Fruit fly (Drosophila melanogaster): ENCODE results near the gene CG5149.

Gene CG5149

dm6 chr2L:7409602-7410001, 21.5 kb upstream of the CG5149 start, which contains the start of gene CG5181:
Gene CG5181, minus strand, starts transcription at chr2L:7409809.
- TF ChIP-seq pfk (GFP tag; optimal IDR thresholded peaks at IDR 0.05) (peak; percentile 50), fd102C (GFP tag; optimal IDR thresholded peaks at IDR 0.05) (no peak), tio (GFP tag; optimal IDR thresholded peaks at IDR 0.05) (no peak), CG9797 (GFP tag; optimal IDR thresholded peaks at IDR 0.05) (peak; percentile 49), MBD-R2 (GFP tag; IDR thresholded peaks at IDR 0.05) (peak; percentile 80), Gsc (GFP tag; IDR thresholded peaks at IDR 0.05) (no peak), CG14710 (tag; optimal IDR thresholded peaks at IDR 0.05) (peak; percentile 21), gfzf (GFP tag; optimal IDR thresholded peaks at IDR 0.05) (peak; percentile 63), CG13287 (GFP tag; IDR thresholded peaks at IDR 0.05; ENCODE audit: partially characterized antibody) (peak; percentile 32; the same call in 1 of the 2 replicates), row (GFP tag; IDR thresholded peaks at IDR 0.05) (peak; percentile 69), CG30020 (tag; optimal IDR thresholded peaks at IDR 0.05) (peak; percentile 37), CG2712 (tag; optimal IDR thresholded peaks at IDR 0.05) (peak; percentile 1), org-1 (GFP tag; optimal IDR thresholded peaks at IDR 0.05) (no peak), CG11504 (tag; optimal IDR thresholded peaks at IDR 0.05) (peak; percentile 32), CG4617 (GFP tag; optimal IDR thresholded peaks at IDR 0.05; ENCODE audit: borderline replicate concordance) (peak; percentile 34), trem (tag; optimal IDR thresholded peaks at IDR 0.05) (peak; percentile 35), Dp (GFP tag; optimal IDR thresholded peaks at IDR 0.05) (peak; percentile 18), yki (optimal IDR thresholded peaks at IDR 0.05) (no peak), MESR4 (GFP tag; optimal IDR thresholded peaks at IDR 0.05) (peak; percentile 25), onecut (GFP tag; IDR thresholded peaks at IDR 0.05) (no peak), pzg (GFP tag; optimal IDR thresholded peaks at IDR 0.05) (peak; percentile 46), stwl (tag; optimal IDR thresholded peaks at IDR 0.05) (peak; percentile 86), BEAF-32 (GFP tag; optimal IDR thresholded peaks at IDR 0.05) (peak; percentile 10)

DNA sequence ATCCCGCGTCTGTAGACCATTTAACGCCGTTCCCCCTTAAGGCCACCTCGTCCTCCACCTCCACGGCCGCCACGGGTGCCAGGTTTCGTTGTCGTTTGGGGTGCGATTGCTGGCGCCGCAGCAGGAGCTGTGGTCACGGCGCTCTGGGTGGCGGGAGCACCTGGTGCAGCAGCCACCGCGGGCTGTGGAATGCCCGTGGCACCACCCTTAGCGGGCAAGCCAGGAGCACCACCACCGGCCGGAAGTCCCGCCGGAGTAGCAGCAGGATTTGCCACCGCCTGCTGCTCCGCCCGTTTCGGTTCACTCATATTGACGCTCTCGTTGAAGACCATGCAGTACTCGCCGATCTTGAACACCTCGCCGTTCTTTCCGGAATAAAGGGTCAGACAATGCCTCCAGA, 21.0 kb upstream of the CG5149 start:
- TF ChIP-seq Bgb (GFP tag; IDR thresholded peaks at IDR 0.05; ENCODE audit: partially characterized antibody): 0 out of 2 replicates have a peak, but pooled peaks have one; percentile 9
- TF ChIP-seq Jarid2 (GFP tag; optimal IDR thresholded peaks at IDR 0.05): no peak
- peak; percentile 24; the same call in 1 of the 2 replicates for TF ChIP-seq CG11247 (GFP tag; IDR thresholded peaks at IDR 0.05)
- TF ChIP-seq danr (GFP tag; IDR thresholded peaks at IDR 0.05): no peak
- peak; percentile 12; the same call in 1 of the 2 replicates for TF ChIP-seq cas (GFP tag; IDR thresholded peaks at IDR 0.05)
- 0 out of 3 replicates have a peak, but pooled peaks have one; percentile 38 for TF ChIP-seq CG6791 (GFP tag; IDR thresholded peaks at IDR 0.05; ENCODE audit: partially characterized antibody)
- peak; percentile 18; the same call in 1 of the 3 replicates for TF ChIP-seq Dbx (GFP tag; IDR thresholded peaks at IDR 0.05)
- 0 out of 2 replicates have a peak, but pooled peaks have one; percentile 26 for TF ChIP-seq stc (GFP tag; IDR thresholded peaks at IDR 0.05)
- TF ChIP-seq chm (GFP tag; IDR thresholded peaks at IDR 0.05): peak; percentile 58; the same call in 1 of the 2 replicates
- 0 out of 2 replicates have a peak, but pooled peaks have one; percentile 29 for TF ChIP-seq ara (GFP tag; IDR thresholded peaks at IDR 0.05)
- 0 out of 3 replicates have a peak, but pooled peaks have one; percentile 18 for TF ChIP-seq knrl (GFP tag; IDR thresholded peaks at IDR 0.05; ENCODE audit: partially characterized antibody)
- TF ChIP-seq Med (GFP tag): peak; percentile 84
- no peak for TF ChIP-seq exex (tag; optimal IDR thresholded peaks at IDR 0.05)
- TF ChIP-seq prd (optimal IDR thresholded peaks at IDR 0.05): no peak
- 0 out of 3 replicates have a peak, but pooled peaks have one; percentile 15 for TF ChIP-seq prd (GFP tag; IDR thresholded peaks at IDR 0.05)
- TF ChIP-seq repo (GFP tag; optimal IDR thresholded peaks at IDR 0.05): peak; percentile 22
- no peak for TF ChIP-seq CG14860 (GFP tag; IDR thresholded peaks at IDR 0.05; ENCODE audit: partially characterized antibody)
- TF ChIP-seq CG8944 (GFP tag; optimal IDR thresholded peaks at IDR 0.05): peak; percentile 8
- TF ChIP-seq sens (GFP tag): no peak
- TF ChIP-seq CG1832 (GFP tag; optimal IDR thresholded peaks at IDR 0.05): peak; percentile 16
- TF ChIP-seq hkb (optimal IDR thresholded peaks at IDR 0.05): no peak
- 0 out of 2 replicates have a peak, but pooled peaks have one; percentile 19 for TF ChIP-seq hkb (GFP tag; IDR thresholded peaks at IDR 0.05)
- TF ChIP-seq Dref (GFP tag; IDR thresholded peaks at IDR 0.05): peak; percentile 14; the same call in 1 of the 2 replicates
- 0 out of 3 replicates have a peak, but pooled peaks have one; percentile 11 for TF ChIP-seq zfh1 (GFP tag; IDR thresholded peaks at IDR 0.05)

All from whole organism, embryonic.